Fruit fly (Drosophila melanogaster) whole organism, embryonic: ENCODE results near the gene Cnep1r2.

Experiments used
- CG10209 ChIP-seq: fragments of 200-800 bp; sonication (Bioruptor generic); optimal IDR thresholded peaks from 3 replicates; lab custom pipeline; 2017; ENCODE audit warnings: missing biosample characterization, mild to moderate bottlenecking, missing genetic modification characterization, missing genetic modification reagents
- CG10979 ChIP-seq: fragments of 200-800 bp; sonication (Bioruptor generic); optimal IDR thresholded peaks from 2 replicates; lab custom pipeline; 2018; ENCODE audit warnings: missing biosample characterization, mild to moderate bottlenecking, missing genetic modification characterization, moderate library complexity
- CG11093 ChIP-seq: fragments of 200-800 bp; sonication (Bioruptor generic); IDR thresholded peaks from 3 replicates; pipeline ENCODE4 v1.3.6; 2022; ENCODE audit warnings: missing biosample characterization, missing genetic modification characterization
- CG14860 ChIP-seq: fragments of 200-800 bp; sonication (Bioruptor generic); IDR thresholded peaks from 3 replicates; pipeline ENCODE4 v1.3.6; 2022; ENCODE audit warnings: missing biosample characterization, missing genetic modification characterization; ENCODE audit not compliant: partially characterized antibody
- CG15011 ChIP-seq: fragments of 200-800 bp; sonication (Bioruptor generic); optimal IDR thresholded peaks from 3 replicates; lab custom pipeline; 2018; ENCODE audit warnings: missing biosample characterization, mild to moderate bottlenecking, missing genetic modification characterization
- CG15696 ChIP-seq: fragments of 200-800 bp; sonication (Bioruptor generic); optimal IDR thresholded peaks from 2 replicates; lab custom pipeline; 2019; ENCODE audit warnings: missing biosample characterization, mild to moderate bottlenecking, missing genetic modification characterization, moderate library complexity
- CG1603 ChIP-seq: fragments of 200-800 bp; sonication (Bioruptor generic); optimal IDR thresholded peaks from 2 replicates; lab custom pipeline; 2019; ENCODE audit warnings: missing biosample characterization, mild to moderate bottlenecking, missing genetic modification characterization, moderate library complexity
- CG17568 ChIP-seq: fragments of 200-800 bp; sonication (Bioruptor generic); optimal IDR thresholded peaks from 2 replicates; lab custom pipeline; 2018; ENCODE audit warnings: missing biosample characterization, mild to moderate bottlenecking, missing genetic modification characterization, moderate library complexity
- CG17612 ChIP-seq: fragments of 200-800 bp; sonication (Bioruptor generic); IDR thresholded peaks from 2 replicates; pipeline ENCODE4 v1.3.6; 2022; ENCODE audit warnings: missing biosample characterization, missing genetic modification characterization
- CG18262 ChIP-seq: fragments of 200-800 bp; optimal IDR thresholded peaks from 3 replicates; lab custom pipeline; 2019; ENCODE audit warnings: missing biosample characterization, mild to moderate bottlenecking, missing genetic modification characterization, moderate library complexity
- CG2199 ChIP-seq: fragments of 200-800 bp; sonication (Bioruptor generic); IDR thresholded peaks from 3 replicates; pipeline ENCODE4 v1.3.6; 2022; ENCODE audit warnings: missing biosample characterization, missing genetic modification characterization
- CG6254 ChIP-seq: fragments of 200-800 bp; sonication (Bioruptor generic); optimal IDR thresholded peaks from 3 replicates; lab custom pipeline; 2017; ENCODE audit warnings: mild to moderate bottlenecking, missing biosample characterization, missing genetic modification reagents, missing genetic modification characterization
- CG7786 ChIP-seq: fragments of 200-800 bp; sonication (Bioruptor generic); optimal IDR thresholded peaks from 2 replicates; lab custom pipeline; 2016; ENCODE audit warnings: missing biosample characterization, missing genetic modification characterization
- CG7839 ChIP-seq: fragments of 200-800 bp; sonication (Bioruptor generic); optimal IDR thresholded peaks from 3 replicates; lab custom pipeline; 2018; ENCODE audit warnings: missing biosample characterization, mild to moderate bottlenecking, missing genetic modification characterization, moderate library complexity
- CG8765 ChIP-seq: fragments of 200-800 bp; sonication (Bioruptor generic); IDR thresholded peaks from 2 replicates; pipeline ENCODE4 v1.3.6; 2022; ENCODE audit warnings: missing biosample characterization, missing genetic modification characterization
- CG9609 ChIP-seq: fragments of 200-800 bp; sonication (Bioruptor generic); optimal IDR thresholded peaks from 3 replicates; lab custom pipeline; 2016; ENCODE audit warnings: missing biosample characterization, missing genetic modification characterization
- CG9727 ChIP-seq: fragments of 200-800 bp; sonication (Bioruptor generic); optimal IDR thresholded peaks from 3 replicates; lab custom pipeline; 2017; ENCODE audit warnings: missing biosample characterization, mild to moderate bottlenecking, missing genetic modification characterization
- CkIIα-i1 ChIP-seq: fragments of 200-800 bp; sonication (Bioruptor generic); IDR thresholded peaks from 2 replicates; pipeline ENCODE4 v1.3.6; 2022; ENCODE audit warnings: missing biosample characterization, missing genetic modification characterization
- Dek ChIP-seq: fragments of 200-800 bp; sonication (Bioruptor generic); optimal IDR thresholded peaks from 3 replicates; lab custom pipeline; 2019; ENCODE audit warnings: missing biosample characterization, mild to moderate bottlenecking, missing genetic modification characterization, moderate library complexity
- Dfd ChIP-seq, 2 experiments: fragments of >200 bp; optimal IDR thresholded peaks; 2 replicates each; lab custom pipeline; 2017; ENCODE audit warnings: missing biosample characterization in 2 of 2, missing genetic modification characterization in 2 of 2
- Dll ChIP-seq: fragments of 200-800 bp; sonication (Bioruptor generic); IDR thresholded peaks from 4 replicates; pipeline ENCODE4 v1.3.6; 2022; ENCODE audit warnings: missing biosample characterization, missing genetic modification characterization; ENCODE audit not compliant: partially characterized antibody
- Elba2 ChIP-seq: fragments of 200-800 bp; sonication (Bioruptor generic); optimal IDR thresholded peaks from 3 replicates; lab custom pipeline; 2016; ENCODE audit warnings: missing biosample characterization, missing genetic modification characterization
- Ets65A ChIP-seq: fragments of 200-800 bp; sonication (Bioruptor generic); peaks from one replicate; lab custom pipeline; 2016; ENCODE audit warnings: missing biosample characterization, missing genetic modification characterization
- MBD-R2 ChIP-seq: fragments of 200-800 bp; sonication (Bioruptor generic); IDR thresholded peaks from 2 replicates; pipeline ENCODE4 v1.3.6; 2022; ENCODE audit warnings: missing biosample characterization, missing genetic modification characterization
- Myb ChIP-seq: fragments of 200-800 bp; sonication (Bioruptor generic); optimal IDR thresholded peaks from 2 replicates; lab custom pipeline; 2016; ENCODE audit warnings: missing biosample characterization, missing genetic modification characterization
- Nf-YA ChIP-seq: fragments of 200-800 bp; sonication (Bioruptor generic); IDR thresholded peaks from 2 replicates; pipeline ENCODE4 v1.3.6; 2022; ENCODE audit warnings: missing biosample characterization, missing genetic modification characterization
- Oli ChIP-seq: fragments of 200-800 bp; sonication (Bioruptor generic); optimal IDR thresholded peaks from 2 replicates; lab custom pipeline; 2018; ENCODE audit warnings: missing biosample characterization, mild to moderate bottlenecking, missing genetic modification characterization, moderate library complexity
- Sox102F ChIP-seq: fragments of 200-800 bp; sonication (Bioruptor generic); optimal IDR thresholded peaks from 2 replicates; lab custom pipeline; 2018; ENCODE audit warnings: missing biosample characterization, mild to moderate bottlenecking, missing genetic modification characterization, moderate library complexity
- Taf1 ChIP-seq: fragments of 200-800 bp; sonication (Bioruptor generic); IDR thresholded peaks from 2 replicates; pipeline ENCODE4 v1.3.6; 2022; ENCODE audit warnings: missing biosample characterization, missing genetic modification characterization
- Tbp ChIP-seq: fragments of >200 bp; optimal IDR thresholded peaks from 2 replicates; lab custom pipeline; 2018; ENCODE audit warnings: missing biosample characterization, missing genetic modification characterization
- ap ChIP-seq: fragments of 200-800 bp; sonication (Bioruptor generic); IDR thresholded peaks from 2 replicates; pipeline ENCODE4 v1.3.6; 2022; ENCODE audit warnings: missing biosample characterization, missing genetic modification characterization
- chif ChIP-seq, 2 experiments: fragments of 200-800 bp; sonication (Bioruptor generic); optimal IDR thresholded peaks; 3 replicates each; lab custom pipeline; 2016; ENCODE audit warnings: missing biosample characterization in 2 of 2, missing genetic modification characterization in 2 of 2
- dmrt11E ChIP-seq: fragments of 200-800 bp; sonication (Bioruptor generic); optimal IDR thresholded peaks from 3 replicates; lab custom pipeline; 2018; ENCODE audit warnings: missing biosample characterization, mild to moderate bottlenecking, missing genetic modification characterization, moderate library complexity
- ems ChIP-seq: fragments of 200-800 bp; sonication (Bioruptor generic); optimal IDR thresholded peaks from 3 replicates; lab custom pipeline; 2016; ENCODE audit warnings: missing biosample characterization, missing genetic modification characterization
- fd64A ChIP-seq: fragments of 200-800 bp; sonication (Bioruptor generic); optimal IDR thresholded peaks from 3 replicates; lab custom pipeline; 2018; ENCODE audit warnings: missing biosample characterization, mild to moderate bottlenecking, missing genetic modification characterization
- fu2 ChIP-seq: fragments of 200-800 bp; sonication (Bioruptor generic); optimal IDR thresholded peaks from 2 replicates; lab custom pipeline; 2016; ENCODE audit warnings: missing biosample characterization, missing genetic modification characterization
- gem ChIP-seq: fragments of 200-800 bp; sonication (Bioruptor generic); optimal IDR thresholded peaks from 2 replicates; lab custom pipeline; 2019; ENCODE audit warnings: missing biosample characterization, mild to moderate bottlenecking, missing genetic modification characterization, moderate library complexity
- hkb ChIP-seq, 2 experiments: fragments of 200-800 bp in 1 of 2; fragments of >200 bp in 1 of 2; sonication (Bioruptor generic) in 1 of 2; IDR thresholded peaks in 1 of 2; optimal IDR thresholded peaks in 1 of 2; 2 replicates each; pipeline versions ENCODE4 v1.3.6 to Lab custom; 2017 to 2022; ENCODE audit warnings: missing biosample characterization in 1 of 2, missing genetic modification characterization in 1 of 2
- kah ChIP-seq: fragments of 200-800 bp; sonication (Bioruptor generic); optimal IDR thresholded peaks from 2 replicates; lab custom pipeline; 2018; ENCODE audit warnings: missing biosample characterization, mild to moderate bottlenecking, missing genetic modification characterization
- nau ChIP-seq: fragments of 200-800 bp; sonication (Bioruptor generic); optimal IDR thresholded peaks from 3 replicates; lab custom pipeline; 2017; ENCODE audit warnings: missing biosample characterization, mild to moderate bottlenecking, missing genetic modification characterization, missing genetic modification reagents
- phol ChIP-seq: fragments of 200-800 bp; sonication (Bioruptor generic); optimal IDR thresholded peaks from 3 replicates; lab custom pipeline; 2018; ENCODE audit warnings: missing biosample characterization, mild to moderate bottlenecking, missing genetic modification characterization, moderate library complexity
- prd ChIP-seq, 3 experiments: fragments of >200 bp in 2 of 3; fragments of 200-800 bp in 1 of 3; sonication (Bioruptor generic) in 1 of 3; optimal IDR thresholded peaks in 2 of 3; IDR thresholded peaks in 1 of 3; 2 replicates in 2 of 3; 3 replicates in 1 of 3; pipeline versions ENCODE4 v1.3.6 to Lab custom; 2017 to 2022; ENCODE audit warnings: missing biosample characterization in 1 of 3, missing genetic modification characterization in 1 of 3
- ranshi ChIP-seq: fragments of 200-800 bp; sonication (Bioruptor generic); IDR thresholded peaks from 2 replicates; pipeline ENCODE4 v1.3.6; 2022; ENCODE audit warnings: missing biosample characterization, missing genetic modification characterization
- sr ChIP-seq: fragments of 200-800 bp; sonication (Bioruptor generic); IDR thresholded peaks from 3 replicates; pipeline ENCODE4 v1.3.6; 2022; ENCODE audit warnings: missing biosample characterization, missing genetic modification characterization
- twi ChIP-seq: fragments of 200-800 bp; optimal IDR thresholded peaks from 2 replicates; lab custom pipeline; 2019; ENCODE audit warnings: missing biosample characterization, mild to moderate bottlenecking, missing genetic modification characterization, moderate library complexity
- unc-4 ChIP-seq: fragments of 200-800 bp; sonication (Bioruptor generic); IDR thresholded peaks from 2 replicates; pipeline ENCODE4 v1.3.6; 2022; ENCODE audit warnings: missing biosample characterization, missing genetic modification characterization; ENCODE audit not compliant: partially characterized antibody

The Cnep1r2 gene

DNA sequence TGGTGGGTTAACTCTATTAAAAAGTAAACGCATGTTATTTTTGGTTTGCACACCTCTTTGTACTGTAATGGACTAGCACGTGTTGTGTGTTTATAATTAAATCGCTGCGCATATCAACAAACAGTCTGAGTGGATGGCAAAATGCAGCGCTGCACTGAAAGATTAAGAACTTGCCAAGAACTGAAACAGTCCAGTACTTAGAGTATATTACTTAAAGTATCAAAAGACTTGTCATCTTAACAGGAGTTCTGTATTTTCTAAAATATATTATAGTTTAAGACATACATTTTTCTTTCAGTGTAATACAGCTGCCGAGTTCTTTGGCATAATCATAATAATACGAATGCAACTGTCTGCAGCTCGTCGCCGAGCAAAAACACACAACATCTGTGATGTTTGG, 10.5 kb downstream of the Cnep1r2 start (continued):
- peak; percentile 6 for TF ChIP-seq CG7839
- TF ChIP-seq Myb: no peak
- TF ChIP-seq CG9727 (GFP tag; lab: Kevin White, UChicago): peak; percentile 4
- TF ChIP-seq Tbp (GFP tag; lab: Kevin White, UChicago): no peak
- peak; percentile 1 for TF ChIP-seq Oli (tag; lab: Kevin White, UChicago)
- no peak for TF ChIP-seq CG14860 (GFP tag; lab: Robert Waterston, UW)
- TF ChIP-seq CG9609 (GFP tag; lab: Kevin White, UChicago): no peak
- TF ChIP-seq CG11093: 0 out of 3 replicates have a peak, but pooled peaks have one; percentile 13
- TF ChIP-seq fu2 (GFP tag; lab: Kevin White, UChicago): no peak
- 0 out of 2 replicates have a peak, but pooled peaks have one; percentile 23 for TF ChIP-seq ranshi (GFP tag; lab: Robert Waterston, UW)
- no peak for TF ChIP-seq hkb (optimal IDR thresholded peaks at IDR 0.05; lab: Kevin White, UChicago)
- TF ChIP-seq hkb (GFP tag; IDR thresholded peaks at IDR 0.05; lab: Robert Waterston, UW): peak; percentile 35; the same call in 1 of the 2 replicates
- peak; percentile 11 for TF ChIP-seq CG18262 (tag; lab: Kevin White, UChicago)
- no peak for TF ChIP-seq CkIIα-i1 (GFP tag; lab: Robert Waterston, UW)
- TF ChIP-seq CG15011 (GFP tag; lab: Kevin White, UChicago): no peak
- no peak for TF ChIP-seq CG17568 (GFP tag; lab: Kevin White, UChicago)
- TF ChIP-seq unc-4: no peak
- no peak for TF ChIP-seq prd (optimal IDR thresholded peaks at IDR 0.05; lab: Kevin White, UChicago)
- peak; percentile 24; the same call in 1 of the 3 replicates for TF ChIP-seq prd (GFP tag; IDR thresholded peaks at IDR 0.05; lab: Robert Waterston, UW)
- peak; percentile 9 for TF ChIP-seq CG10979 (tag; lab: Kevin White, UChicago)
- TF ChIP-seq ap (GFP tag; lab: Robert Waterston, UW): 0 out of 2 replicates have a peak, but pooled peaks have one; percentile 8
- peak; percentile 32 for TF ChIP-seq twi (tag; lab: Kevin White, UChicago)
- TF ChIP-seq Sox102F (GFP tag; lab: Kevin White, UChicago): peak; percentile 23
- peak; percentile 31 for TF ChIP-seq dmrt11E
- no peak for TF ChIP-seq Taf1
- 0 out of 2 replicates have a peak, but pooled peaks have one; percentile 24 for TF ChIP-seq Nf-YA (GFP tag; lab: Robert Waterston, UW)
- peak; percentile 35 for TF ChIP-seq gem (tag; lab: Kevin White, UChicago)
- TF ChIP-seq ems: no peak
- TF ChIP-seq Dek (tag; lab: Kevin White, UChicago): no peak
- TF ChIP-seq CG8765 (GFP tag; lab: Robert Waterston, UW): no peak
- TF ChIP-seq Elba2: no peak
- peak in 1 of 2 experiments; percentile 9 for TF ChIP-seq chif (GFP tag; optimal IDR thresholded peaks at IDR 0.05; lab: Kevin White, UChicago)
- TF ChIP-seq phol (tag; lab: Kevin White, UChicago): peak; percentile 9
- no peak for TF ChIP-seq Dfd (GFP tag; optimal IDR thresholded peaks at IDR 0.05; lab: Kevin White, UChicago)
- TF ChIP-seq CG6254 (GFP tag; lab: Kevin White, UChicago): no peak
- TF ChIP-seq Ets65A (GFP tag; lab: Kevin White, UChicago): peak; percentile 87
- TF ChIP-seq kah (GFP tag; lab: Kevin White, UChicago): no peak
- TF ChIP-seq CG1603 (tag; lab: Kevin White, UChicago): peak; percentile 13

DNA sequence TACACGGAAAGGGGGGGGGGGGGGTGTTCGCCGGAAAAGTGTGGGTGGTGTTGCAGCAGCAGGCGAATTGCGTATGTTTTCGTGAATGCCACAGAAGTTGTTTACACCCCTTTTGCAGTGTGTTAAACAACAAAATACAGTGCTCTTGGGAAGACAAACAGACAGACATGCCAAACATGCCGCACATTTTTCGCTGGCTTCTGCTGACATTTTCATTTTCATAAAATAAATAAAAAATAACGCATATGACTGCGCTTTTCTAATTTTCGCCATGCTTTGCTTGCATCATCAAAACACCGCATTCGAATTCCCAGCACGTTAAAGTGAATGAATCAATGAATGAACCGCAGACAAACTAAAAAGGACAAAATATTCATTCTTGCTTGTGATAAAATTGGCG, 13.3 kb downstream of the Cnep1r2 start:
- TF ChIP-seq CG15696 (no peak), MBD-R2 (no peak), CG10209 (GFP tag; lab: Kevin White, UChicago) (no peak), CG17568 (GFP tag; lab: Kevin White, UChicago) (no peak), fd64A (GFP tag; lab: Kevin White, UChicago) (no peak), CG7786 (GFP tag; lab: Kevin White, UChicago) (no peak), fu2 (GFP tag; lab: Kevin White, UChicago) (no peak), Dll (no peak), CG17612 (GFP tag; lab: Robert Waterston, UW) (no peak), nau (GFP tag; lab: Kevin White, UChicago) (no peak), sr (GFP tag; lab: Robert Waterston, UW) (peak; percentile 52; the same call in 1 of the 3 replicates), CG2199 (GFP tag; lab: Robert Waterston, UW) (0 out of 3 replicates have a peak, but pooled peaks have one; percentile 28)
- TF ChIP-seq, all 482 proteins: peak for 2
